Fruit fly (Drosophila melanogaster): ENCODE results near the gene CG33178.
A peak's percentile ranks its signal among the peaks of the same experiment; 100 is the strongest.

CG33178 gene

DNA sequence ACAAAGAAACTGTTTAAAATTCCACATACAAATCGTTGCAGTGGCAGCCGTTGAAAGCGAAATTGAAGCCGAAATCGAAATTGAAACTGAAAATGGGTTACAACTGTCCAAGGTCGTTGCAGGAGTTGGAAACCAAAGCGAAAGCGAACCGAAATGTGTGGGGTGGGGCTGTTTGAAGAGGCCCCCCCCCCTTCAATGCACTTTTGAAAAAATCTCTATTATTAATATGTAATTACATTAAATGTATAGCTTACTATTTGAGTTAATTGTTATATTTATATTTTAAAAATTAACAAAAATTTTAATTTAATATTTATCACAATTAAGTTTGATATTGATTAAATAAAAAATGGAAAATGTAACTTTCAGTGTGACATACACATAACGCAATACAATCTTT, 39.1 kb downstream of the CG33178 start (continued):
- TF ChIP-seq CG1603 (tag; optimal IDR thresholded peaks at IDR 0.05) (no peak), Taf1 (GFP tag; IDR thresholded peaks at IDR 0.05) (no peak), CG17802 (tag; optimal IDR thresholded peaks at IDR 0.05) (no peak), CG8924 (tag; optimal IDR thresholded peaks at IDR 0.05) (peak; percentile 52), fd3F (GFP tag; optimal IDR thresholded peaks at IDR 0.05) (no peak), CHES-1-like (GFP tag; optimal IDR thresholded peaks at IDR 0.05) (no peak), HHEX (GFP tag; optimal IDR thresholded peaks at IDR 0.05) (no peak), NfI (GFP tag; optimal IDR thresholded peaks at IDR 0.05) (no peak), CG17385 (GFP tag; optimal IDR thresholded peaks at IDR 0.05) (peak; percentile 7), unpg (GFP tag; optimal IDR thresholded peaks at IDR 0.05) (peak; percentile 16), Atf3 (GFP tag; optimal IDR thresholded peaks at IDR 0.05) (no peak), CG18011 (GFP tag; optimal IDR thresholded peaks at IDR 0.05) (no peak), CG5953 (GFP tag; IDR thresholded peaks at IDR 0.05) (no peak), CG4282 (GFP tag; optimal IDR thresholded peaks at IDR 0.05) (no peak), grau (tag; optimal IDR thresholded peaks at IDR 0.05) (peak; percentile 31), CG31388 (GFP tag; optimal IDR thresholded peaks at IDR 0.05) (no peak), CG11504 (tag; optimal IDR thresholded peaks at IDR 0.05) (peak; percentile 73), nmo (GFP tag; optimal IDR thresholded peaks at IDR 0.05) (peak; percentile 33), eve (GFP tag; optimal IDR thresholded peaks at IDR 0.05) (no peak), ssp (GFP tag; IDR thresholded peaks at IDR 0.05) (no peak), Lhr (GFP tag; optimal IDR thresholded peaks at IDR 0.05) (no peak), gem (tag; optimal IDR thresholded peaks at IDR 0.05) (peak; percentile 57), wdn (GFP tag; IDR thresholded peaks at IDR 0.05) (no peak), ci (GFP tag; IDR thresholded peaks at IDR 0.05) (no peak), HLHmδ (GFP tag; optimal IDR thresholded peaks at IDR 0.05) (no peak), az2 (GFP tag; optimal IDR thresholded peaks at IDR 0.05) (no peak), croc (GFP tag; conservative IDR thresholded peaks at IDR 0.05) (peak; percentile 14; the same call in 1 of the 3 replicates), her (GFP tag; optimal IDR thresholded peaks at IDR 0.05) (no peak), exex (tag; optimal IDR thresholded peaks at IDR 0.05) (no peak), Gsc (GFP tag; IDR thresholded peaks at IDR 0.05) (no peak), schlank (tag; optimal IDR thresholded peaks at IDR 0.05) (no peak), pan (optimal IDR thresholded peaks at IDR 0.05) (no peak), pan (GFP tag; optimal IDR thresholded peaks at IDR 0.05 in 1 of 2, IDR thresholded peaks at IDR 0.05 in 1 of 2) (peak in 1 of 2 experiments; percentile 56), NC2α (GFP tag; optimal IDR thresholded peaks at IDR 0.05) (no peak), lola (GFP tag; optimal IDR thresholded peaks at IDR 0.05) (no peak), bcd (GFP tag; optimal IDR thresholded peaks at IDR 0.05) (no peak), CG12104 (GFP tag; optimal IDR thresholded peaks at IDR 0.05) (no peak), CG12659 (GFP tag; optimal IDR thresholded peaks at IDR 0.05) (no peak), row (GFP tag; IDR thresholded peaks at IDR 0.05) (peak; percentile 41; the same call in 2 of the 3 replicates), jumu (GFP tag; optimal IDR thresholded peaks at IDR 0.05) (no peak), CG6175 (GFP tag; IDR thresholded peaks at IDR 0.05) (no peak), CG34376 (GFP tag; optimal IDR thresholded peaks at IDR 0.05) (no peak), CG13424 (tag; optimal IDR thresholded peaks at IDR 0.05) (peak; percentile 62), nerfin-1 (tag; optimal IDR thresholded peaks at IDR 0.05) (no peak), CG14667 (GFP tag; IDR thresholded peaks at IDR 0.05) (no peak), CG10959 (GFP tag; IDR thresholded peaks at IDR 0.05) (no peak), prd (optimal IDR thresholded peaks at IDR 0.05) (no peak), prd (GFP tag; IDR thresholded peaks at IDR 0.05) (peak; percentile 16; the same call in 1 of the 3 replicates), pfk (GFP tag; optimal IDR thresholded peaks at IDR 0.05) (no peak), CG31441 (GFP tag; IDR thresholded peaks at IDR 0.05) (peak; percentile 70), CG7372 (GFP tag; IDR thresholded peaks at IDR 0.05) (no peak), Rfx (GFP tag; IDR thresholded peaks at IDR 0.05) (no peak)

All from whole organism, embryonic.